Worm (Caenorhabditis elegans) whole organism, L3 larva: ENCODE results near the gene decr-1.3.

ENCODE experiments used
- R02D3.7 ChIP-seq: fragments of 150-350 bp; optimal IDR thresholded peaks from 2 replicates; lab custom pipeline; 2014; ENCODE audit warnings: missing biosample characterization, missing genetic modification characterization
- ZK546.5 ChIP-seq: sonication (generic microtip); optimal IDR thresholded peaks from 2 replicates; lab custom pipeline; 2017; ENCODE audit warnings: missing biosample characterization, missing genetic modification characterization
- aly-2 ChIP-seq: fragments of 150-350 bp; optimal IDR thresholded peaks from 2 replicates; lab custom pipeline; 2014; ENCODE audit warnings: missing biosample characterization, missing genetic modification characterization
- ama-1 ChIP-seq: fragments of 150-350 bp; optimal IDR thresholded peaks from 2 replicates; lab custom pipeline; 2018
- ceh-16 ChIP-seq: sonication (generic microtip); optimal IDR thresholded peaks from 2 replicates; lab custom pipeline; 2017; ENCODE audit warnings: missing biosample characterization, missing genetic modification characterization
- ceh-28 ChIP-seq: fragments of 150-350 bp; optimal IDR thresholded peaks from 2 replicates; lab custom pipeline; 2014; ENCODE audit warnings: missing biosample characterization, missing genetic modification reagents, missing genetic modification characterization
- ceh-82 ChIP-seq: fragments of 150-350 bp; optimal IDR thresholded peaks from 2 replicates; lab custom pipeline; 2014; ENCODE audit warnings: missing biosample characterization, missing genetic modification characterization
- ceh-9 ChIP-seq: sonication (generic microtip); optimal IDR thresholded peaks from 2 replicates; lab custom pipeline; 2018; ENCODE audit warnings: missing biosample characterization, missing genetic modification characterization
- egl-5 ChIP-seq: fragments of 150-350 bp; optimal IDR thresholded peaks from 2 replicates; lab custom pipeline; 2017; ENCODE audit warnings: missing biosample characterization, missing genetic modification reagents, missing genetic modification characterization, inconsistent platforms
- elt-1 ChIP-seq: fragments of 150-350 bp; optimal IDR thresholded peaks from 2 replicates; lab custom pipeline; 2014; ENCODE audit warnings: missing biosample characterization, missing genetic modification characterization
- elt-2 ChIP-seq: sonication (generic microtip); optimal IDR thresholded peaks from 2 replicates; lab custom pipeline; 2016; ENCODE audit warnings: missing genetic modification reagents, mild to moderate bottlenecking, missing genetic modification characterization, missing compliant biosample characterization
- elt-3 ChIP-seq, 3 experiments: fragments of 150-350 bp in 1 of 3; sonication (generic microtip) in 2 of 3; optimal IDR thresholded peaks; 2 replicates in 2 of 3; 4 replicates in 1 of 3; lab custom pipeline; 2014 to 2017; ENCODE audit warnings: missing biosample characterization in 3 of 3, missing genetic modification characterization in 3 of 3
- eor-1 ChIP-seq, 2 experiments: fragments of 150-350 bp; optimal IDR thresholded peaks; 2 replicates each; lab custom pipeline; 2014 to 2018; ENCODE audit warnings: missing biosample characterization in 2 of 2, missing genetic modification characterization in 2 of 2
- fkh-2 ChIP-seq: fragments of 150-350 bp; optimal IDR thresholded peaks from 2 replicates; lab custom pipeline; 2014; ENCODE audit warnings: missing biosample characterization, missing genetic modification reagents, missing genetic modification characterization
- hmg-11 ChIP-seq: sonication (generic microtip); optimal IDR thresholded peaks from 2 replicates; lab custom pipeline; 2016; ENCODE audit warnings: missing genetic modification characterization, missing compliant biosample characterization
- jun-1 ChIP-seq: fragments of 150-350 bp; optimal IDR thresholded peaks from 2 replicates; lab custom pipeline; 2014; ENCODE audit warnings: missing biosample characterization, missing genetic modification reagents, missing genetic modification characterization
- lin-15B ChIP-seq: fragments of 150-350 bp; optimal IDR thresholded peaks from 2 replicates; lab custom pipeline; 2014; ENCODE audit warnings: missing biosample characterization, missing genetic modification characterization
- lin-39 ChIP-seq: fragments of 150-350 bp; optimal IDR thresholded peaks from 2 replicates; lab custom pipeline; 2018; ENCODE audit warnings: missing biosample characterization, missing genetic modification reagents, missing genetic modification characterization
- lsy-12 ChIP-seq: sonication (generic microtip); optimal IDR thresholded peaks from 2 replicates; lab custom pipeline; 2016; ENCODE audit warnings: mild to moderate bottlenecking, missing genetic modification characterization, missing compliant biosample characterization
- mdl-1 ChIP-seq: fragments of 150-350 bp; optimal IDR thresholded peaks from 2 replicates; lab custom pipeline; 2014; ENCODE audit warnings: missing biosample characterization, missing genetic modification characterization
- nhr-12 ChIP-seq: fragments of 150-350 bp; optimal IDR thresholded peaks from 2 replicates; lab custom pipeline; 2014; ENCODE audit warnings: missing biosample characterization, missing genetic modification characterization
- nhr-23 ChIP-seq: fragments of 150-350 bp; optimal IDR thresholded peaks from 2 replicates; lab custom pipeline; 2014; ENCODE audit warnings: missing biosample characterization, missing genetic modification reagents, missing genetic modification characterization
- nhr-25 ChIP-seq: sonication (generic microtip); optimal IDR thresholded peaks from 2 replicates; lab custom pipeline; 2017; ENCODE audit warnings: missing biosample characterization, missing genetic modification characterization
- nhr-43 ChIP-seq: sonication (generic microtip); optimal IDR thresholded peaks from 2 replicates; lab custom pipeline; 2016; ENCODE audit warnings: mild to moderate bottlenecking, missing genetic modification characterization, missing compliant biosample characterization; ENCODE audit not compliant: poor library complexity, severe bottlenecking
- nhr-67 ChIP-seq: fragments of 150-350 bp; optimal IDR thresholded peaks from 2 replicates; lab custom pipeline; 2014; ENCODE audit warnings: missing biosample characterization, missing genetic modification characterization
- nhr-76 ChIP-seq: fragments of 150-350 bp; sonication (generic microtip); optimal IDR thresholded peaks from 5 replicates; lab custom pipeline; 2014; ENCODE audit warnings: missing biosample characterization, missing genetic modification characterization
- pha-4 ChIP-seq: fragments of 150-350 bp; optimal IDR thresholded peaks from 2 replicates; lab custom pipeline; 2014; ENCODE audit warnings: missing biosample characterization, missing genetic modification reagents, missing genetic modification characterization
- pqm-1 ChIP-seq: fragments of 150-350 bp; optimal IDR thresholded peaks from 2 replicates; lab custom pipeline; 2017; ENCODE audit warnings: missing biosample characterization, missing genetic modification characterization, inconsistent platforms
- sea-2 ChIP-seq: fragments of 150-350 bp; sonication (generic microtip); optimal IDR thresholded peaks from 4 replicates; lab custom pipeline; 2014; ENCODE audit warnings: missing biosample characterization, missing genetic modification reagents, missing genetic modification characterization
- skn-1 ChIP-seq: fragments of 150-350 bp; optimal IDR thresholded peaks from 2 replicates; lab custom pipeline; 2014; ENCODE audit warnings: missing biosample characterization, missing genetic modification characterization
- snpc-4 ChIP-seq: fragments of 150-350 bp; optimal IDR thresholded peaks from 2 replicates; lab custom pipeline; 2014; ENCODE audit warnings: missing biosample characterization, missing genetic modification characterization
- tbx-2 ChIP-seq: sonication (generic microtip); optimal IDR thresholded peaks from 2 replicates; lab custom pipeline; 2016; ENCODE audit warnings: mild to moderate bottlenecking, missing genetic modification characterization, missing compliant biosample characterization
- unc-62 ChIP-seq: fragments of 150-350 bp; sonication (generic microtip); optimal IDR thresholded peaks from 4 replicates; lab custom pipeline; 2014; ENCODE audit warnings: missing biosample characterization, missing genetic modification reagents, missing genetic modification characterization
- zag-1 ChIP-seq: fragments of 150-350 bp; optimal IDR thresholded peaks from 2 replicates; lab custom pipeline; 2014; ENCODE audit warnings: missing biosample characterization, missing genetic modification characterization
- ztf-11 ChIP-seq: fragments of 150-350 bp; optimal IDR thresholded peaks from 2 replicates; lab custom pipeline; 2014; ENCODE audit warnings: missing biosample characterization, missing genetic modification characterization
- ztf-4 ChIP-seq: fragments of 150-350 bp; optimal IDR thresholded peaks from 2 replicates; lab custom pipeline; 2014; ENCODE audit warnings: missing biosample characterization, missing genetic modification characterization

Gene decr-1.3

DNA sequence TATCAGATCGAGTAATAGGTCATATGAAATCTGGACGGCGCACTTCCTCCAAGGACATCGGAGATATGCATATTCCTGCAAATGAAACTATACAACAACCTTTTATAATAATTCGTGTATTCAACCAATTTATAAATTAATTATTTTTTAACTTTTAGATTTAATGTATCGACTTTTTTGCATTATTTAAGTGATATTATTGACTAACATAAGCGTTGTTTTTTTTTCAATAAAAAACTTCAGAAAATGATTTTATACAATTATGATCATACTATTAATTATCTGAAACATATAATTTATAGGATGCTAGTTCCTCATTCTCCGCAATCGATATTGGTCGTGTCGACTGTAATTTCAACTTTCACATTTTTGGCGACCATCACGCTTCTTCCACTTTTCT, 30.7 kb upstream of the decr-1.3 start, which contains the start of gene col-76:
Gene col-76 (plus strand): TSS at position 301 of the 400 bp plus-strand sequence.
- TF ChIP-seq elt-1 (tag; lab: Kevin White, UChicago) (no peak), eor-1 (tag; optimal IDR thresholded peaks at IDR 0.05; lab: Kevin White, UChicago) (no peak), elt-2 (tag; lab: Kevin White, UChicago) (no peak), pqm-1 (no peak), ztf-4 (tag; lab: Kevin White, UChicago) (no peak), ztf-11 (tag; lab: Kevin White, UChicago) (no peak), fkh-2 (tag; lab: Kevin White, UChicago) (no peak), aly-2 (no peak), lsy-12 (no peak), lin-15B (tag; lab: Kevin White, UChicago) (no peak), nhr-25 (tag; lab: Kevin White, UChicago) (no peak), ceh-9 (tag; lab: Kevin White, UChicago) (no peak), zag-1 (tag; lab: Kevin White, UChicago) (no peak), egl-5 (no peak), hmg-11 (tag; lab: Kevin White, UChicago) (no peak), snpc-4 (tag; lab: Kevin White, UChicago) (no peak), ceh-28 (tag; lab: Kevin White, UChicago) (no peak), nhr-67 (tag; lab: Kevin White, UChicago) (no peak), pha-4 (tag; lab: Kevin White, UChicago) (no peak)

DNA sequence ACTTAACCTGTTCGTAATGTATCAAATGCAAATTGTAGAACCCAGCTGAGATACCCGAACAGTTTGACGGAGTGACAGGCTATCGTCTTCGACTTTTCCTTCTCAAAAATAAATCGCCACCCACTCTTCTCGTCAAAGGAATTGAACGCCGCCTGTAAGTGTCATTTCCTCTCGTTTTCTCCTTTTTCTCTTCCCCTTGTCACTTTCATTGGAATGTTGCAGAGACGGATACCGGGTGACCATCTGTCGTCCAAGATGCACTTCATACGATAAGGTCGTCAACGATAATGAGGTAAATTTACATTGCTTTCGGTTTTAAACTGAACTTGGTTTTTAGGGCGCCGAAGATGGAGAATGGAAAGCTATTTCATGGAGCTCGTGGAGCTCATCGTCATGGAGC, 26.5 kb upstream of the decr-1.3 start:
- no peak for TF ChIP-seq ceh-82 (tag; lab: Kevin White, UChicago)
- no peak for TF ChIP-seq eor-1 (tag; optimal IDR thresholded peaks at IDR 0.05; lab: Kevin White, UChicago)
- TF ChIP-seq nhr-25 (tag; lab: Kevin White, UChicago), result peak; percentile 62
- TF ChIP-seq, all 47 proteins: peak for 1

DNA sequence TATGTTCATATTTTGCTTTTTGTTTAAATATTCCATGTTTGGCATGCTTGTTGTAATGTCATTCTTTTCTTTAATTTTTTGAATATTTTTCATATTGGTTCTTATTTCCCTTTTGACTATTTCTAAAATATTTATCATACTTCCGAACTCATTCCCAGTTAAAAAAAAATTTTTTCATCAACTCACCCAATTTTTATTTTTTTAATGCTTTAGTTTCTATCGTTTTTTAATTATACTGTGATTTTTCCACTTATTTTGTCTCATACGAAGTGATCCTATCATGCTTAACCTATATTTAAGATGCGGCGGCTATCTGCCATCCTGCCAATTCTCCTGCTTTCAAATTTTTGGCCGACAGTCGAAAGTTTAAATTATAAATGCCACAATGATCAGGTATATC, 25.2 kb upstream of the decr-1.3 start, which contains the start of gene qua-1:
Gene qua-1 (plus strand): TSS at position 301 of the 400 bp plus-strand sequence.
- no peak for TF ChIP-seq ZK546.5 (tag; lab: Kevin White, UChicago)
- no peak for TF ChIP-seq ceh-16 (tag; lab: Kevin White, UChicago)
- TF ChIP-seq nhr-25 (tag; lab: Kevin White, UChicago), result no peak
- TF ChIP-seq unc-62, result no peak
- no peak for TF ChIP-seq R02D3.7 (tag; lab: Kevin White, UChicago)
- TF ChIP-seq ztf-11 (tag; lab: Kevin White, UChicago), result no peak
- TF ChIP-seq nhr-23 (tag; lab: Kevin White, UChicago), result no peak
- TF ChIP-seq ztf-4 (tag; lab: Kevin White, UChicago), result no peak
- TF ChIP-seq snpc-4 (tag; lab: Kevin White, UChicago), result no peak
- TF ChIP-seq nhr-76 (tag; lab: Kevin White, UChicago), result no peak
- TF ChIP-seq tbx-2, result no peak
- TF ChIP-seq sea-2, result no peak
- no peak for TF ChIP-seq fkh-2 (tag; lab: Kevin White, UChicago)
- TF ChIP-seq lin-39 (tag; lab: Kevin White, UChicago), result no peak
- no peak for TF ChIP-seq ceh-28 (tag; lab: Kevin White, UChicago)
- TF ChIP-seq, all 47 proteins: peak for 0

DNA sequence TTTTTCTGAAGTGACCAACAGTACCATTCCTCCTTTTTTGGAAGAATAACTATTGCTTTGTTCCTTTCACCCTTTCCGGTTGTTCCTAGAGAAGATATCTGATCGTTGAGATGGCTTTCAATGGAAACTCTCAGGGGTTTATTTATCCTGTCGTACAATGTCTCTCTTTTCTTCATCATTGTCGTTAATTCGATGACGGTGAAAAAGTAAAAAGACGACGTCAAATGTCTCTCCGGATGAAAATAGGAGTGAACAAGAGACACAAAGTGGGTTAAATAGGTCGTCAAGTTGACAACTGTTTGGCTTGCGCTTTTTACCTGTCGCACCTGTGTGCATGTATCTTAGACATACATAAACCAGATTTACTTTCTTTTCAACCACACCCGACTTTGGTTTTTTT, 20.6 kb upstream of the decr-1.3 start:
- TF ChIP-seq nhr-43 (tag; lab: Kevin White, UChicago), result no peak
- TF ChIP-seq jun-1 (tag; lab: Kevin White, UChicago), result no peak
- no peak for TF ChIP-seq nhr-12 (tag; lab: Kevin White, UChicago)
- no peak for TF ChIP-seq ama-1
- no peak for TF ChIP-seq mdl-1 (tag; lab: Kevin White, UChicago)
- no peak for TF ChIP-seq pha-4 (tag; lab: Kevin White, UChicago)
- no peak for TF ChIP-seq skn-1 (tag; lab: Kevin White, UChicago)
- no peak for TF ChIP-seq elt-3 (tag; optimal IDR thresholded peaks at IDR 0.05; lab: Kevin White, UChicago)
- no peak for TF ChIP-seq ceh-28 (tag; lab: Kevin White, UChicago)
- TF ChIP-seq nhr-76 (tag; lab: Kevin White, UChicago), result no peak
- TF ChIP-seq R02D3.7 (tag; lab: Kevin White, UChicago), result no peak
